Worm (Caenorhabditis elegans) whole organism, young adult: ENCODE measurements around the gene C01B9.4.
A peak's percentile ranks its signal among the peaks of the same experiment; 100 is the strongest.

Source experiments
- B0035.1 ChIP-seq: sonication (generic microtip); optimal IDR thresholded peaks from 2 replicates; lab custom pipeline; 2016; ENCODE audit warnings: missing genetic modification characterization, mild to moderate bottlenecking, missing compliant biosample characterization, missing genotype, missing genetic modification reagents
- B0336.3 ChIP-seq: fragments of 200-800 bp; sonication (Bioruptor generic); IDR thresholded peaks from 2 replicates; pipeline ENCODE4 v1.3.6; 2022; ENCODE audit warnings: missing genetic modification characterization, missing compliant biosample characterization
- D2030.7 ChIP-seq: fragments of 200-800 bp; sonication (Bioruptor generic); IDR thresholded peaks from 2 replicates; pipeline ENCODE4 v1.3.6; 2022; ENCODE audit warnings: missing genetic modification reagents, missing genetic modification characterization, missing compliant biosample characterization
- F22D6.2 ChIP-seq: sonication (generic microtip); optimal IDR thresholded peaks from 2 replicates; lab custom pipeline; 2016; ENCODE audit warnings: mild to moderate bottlenecking, missing genetic modification characterization, missing compliant biosample characterization
- F33H1.4 ChIP-seq: fragments of 200-800 bp; sonication (Bioruptor generic); IDR thresholded peaks from 2 replicates; pipeline ENCODE4 v1.3.6; 2022; ENCODE audit warnings: missing genetic modification reagents, missing genetic modification characterization, missing compliant biosample characterization
- F37B4.10 ChIP-seq: fragments of 200-800 bp; sonication (Bioruptor generic); IDR thresholded peaks from 2 replicates; pipeline ENCODE4 v1.3.6; 2022; ENCODE audit warnings: missing genetic modification characterization, missing compliant biosample characterization
- F49E8.2 ChIP-seq: sonication (generic microtip); optimal IDR thresholded peaks from 3 replicates; lab custom pipeline; 2017; ENCODE audit warnings: missing genetic modification characterization, mild to moderate bottlenecking, missing compliant biosample characterization, antibody characterized with exemption, moderate library complexity; ENCODE audit not compliant: insufficient read depth
- F57C9.4 ChIP-seq: sonication (generic microtip); optimal IDR thresholded peaks from 2 replicates; lab custom pipeline; 2017; ENCODE audit warnings: mild to moderate bottlenecking, missing genetic modification characterization, missing compliant biosample characterization
- K12H6.12 ChIP-seq: fragments of 200-800 bp; sonication (Bioruptor generic); optimal IDR thresholded peaks from 2 replicates; lab custom pipeline; 2018; ENCODE audit warnings: mild to moderate bottlenecking, missing genetic modification characterization, missing compliant biosample characterization
- Y53G8AR.9 ChIP-seq: fragments of 200-800 bp; sonication (Bioruptor generic); conservative IDR thresholded peaks from 2 replicates; pipeline ENCODE4 v1.3.6; 2022; ENCODE audit warnings: missing genetic modification reagents, missing genetic modification characterization, missing compliant biosample characterization
- Y79H2A.3 ChIP-seq: fragments of 200-800 bp; sonication (Bioruptor generic); conservative IDR thresholded peaks from 2 replicates; pipeline ENCODE4 v1.3.6; 2022; ENCODE audit warnings: missing genetic modification reagents, missing genetic modification characterization, missing compliant biosample characterization
- ama-1 ChIP-seq, 3 experiments: fragments of 150-350 bp in 1 of 3; sonication (generic microtip) in 2 of 3; optimal IDR thresholded peaks; 2 replicates each; lab custom pipeline; 2014 to 2018; ENCODE audit warnings: missing biosample characterization in 2 of 3, missing genetic modification characterization in 2 of 3, missing genetic modification reagents in 2 of 3
- aptf-3 ChIP-seq: fragments of 200-800 bp; sonication (Bioruptor generic); IDR thresholded peaks from 2 replicates; pipeline ENCODE4 v1.3.6; 2022; ENCODE audit warnings: missing genetic modification characterization, missing compliant biosample characterization
- athp-1 ChIP-seq: sonication (generic microtip); optimal IDR thresholded peaks from 2 replicates; lab custom pipeline; 2017; ENCODE audit warnings: mild to moderate bottlenecking, missing genetic modification characterization, missing compliant biosample characterization
- ceh-27 ChIP-seq: fragments of 200-800 bp; sonication (Bioruptor generic); optimal IDR thresholded peaks from 2 replicates; lab custom pipeline; 2018; ENCODE audit warnings: mild to moderate bottlenecking, missing genetic modification characterization, moderate library complexity, missing compliant biosample characterization
- ceh-79 ChIP-seq: sonication (generic microtip); optimal IDR thresholded peaks from 2 replicates; lab custom pipeline; 2017; ENCODE audit warnings: mild to moderate bottlenecking, missing genetic modification characterization, missing compliant biosample characterization
- ceh-91 ChIP-seq: fragments of 200-800 bp; sonication (Bioruptor generic); IDR thresholded peaks from 2 replicates; pipeline ENCODE4 v1.3.6; 2022; ENCODE audit warnings: missing genetic modification reagents, missing genetic modification characterization, missing compliant biosample characterization
- dpff-1 ChIP-seq: sonication (generic microtip); optimal IDR thresholded peaks from 2 replicates; lab custom pipeline; 2017; ENCODE audit warnings: mild to moderate bottlenecking, missing genetic modification characterization, missing compliant biosample characterization
- egl-44 ChIP-seq: fragments of 200-800 bp; sonication (Bioruptor generic); IDR thresholded peaks from 2 replicates; pipeline ENCODE4 v1.3.6; 2022; ENCODE audit warnings: missing genetic modification reagents, missing genetic modification characterization, missing compliant biosample characterization
- ets-4 ChIP-seq: fragments of 200-800 bp; sonication (Bioruptor generic); optimal IDR thresholded peaks from 2 replicates; lab custom pipeline; 2018; ENCODE audit warnings: mild to moderate bottlenecking, missing genetic modification characterization, missing compliant biosample characterization
- fkh-3 ChIP-seq: sonication (generic microtip); optimal IDR thresholded peaks from 2 replicates; lab custom pipeline; 2016; ENCODE audit warnings: mild to moderate bottlenecking, missing genetic modification characterization, missing compliant biosample characterization
- gei-17 ChIP-seq: fragments of 200-800 bp; sonication (Bioruptor generic); optimal IDR thresholded peaks from 2 replicates; lab custom pipeline; 2018; ENCODE audit warnings: mild to moderate bottlenecking, missing genetic modification characterization, missing compliant biosample characterization
- him-1 ChIP-seq: sonication (generic microtip); optimal IDR thresholded peaks from 2 replicates; lab custom pipeline; 2016; ENCODE audit warnings: missing genotype, missing genetic modification reagents, missing genetic modification characterization, missing compliant biosample characterization
- hlh-26 ChIP-seq: fragments of 200-800 bp; sonication (Bioruptor generic); conservative IDR thresholded peaks from 2 replicates; pipeline ENCODE4 v1.3.6; 2022; ENCODE audit warnings: missing genetic modification reagents, missing genetic modification characterization, missing compliant biosample characterization
- hmg-1.2 ChIP-seq: fragments of 200-800 bp; sonication (Bioruptor generic); IDR thresholded peaks from 2 replicates; pipeline ENCODE4 v1.3.6; 2022; ENCODE audit warnings: missing genetic modification reagents, missing genetic modification characterization, missing compliant biosample characterization
- hsf-1 ChIP-seq: fragments of 200-800 bp; sonication (Bioruptor generic); IDR thresholded peaks from 2 replicates; pipeline ENCODE4 v1.3.6; 2022; ENCODE audit warnings: missing genetic modification reagents, missing genetic modification characterization, missing compliant biosample characterization
- lin-35 ChIP-seq, 3 experiments: fragments of 150-350 bp in 2 of 3; sonication (generic microtip) in 1 of 3; optimal IDR thresholded peaks; 2 replicates each; lab custom pipeline; 2014 to 2018; ENCODE audit warnings: missing biosample characterization in 3 of 3, missing genetic modification characterization in 3 of 3, missing genetic modification reagents in 3 of 3
- lsy-27 ChIP-seq: sonication (generic microtip); optimal IDR thresholded peaks from 2 replicates; lab custom pipeline; 2017; ENCODE audit warnings: missing genetic modification characterization, mild to moderate bottlenecking, missing compliant biosample characterization, antibody characterized with exemption, missing genotype, borderline replicate concordance; ENCODE audit not compliant: insufficient read depth
- madf-10 ChIP-seq: sonication (generic microtip); optimal IDR thresholded peaks from 2 replicates; lab custom pipeline; 2016; ENCODE audit warnings: mild to moderate bottlenecking, missing genetic modification characterization, missing compliant biosample characterization
- madf-6 ChIP-seq: fragments of 200-800 bp; sonication (Bioruptor generic); IDR thresholded peaks from 2 replicates; pipeline ENCODE4 v1.3.6; 2022; ENCODE audit warnings: missing genetic modification reagents, missing genetic modification characterization, missing compliant biosample characterization
- mcd-1 ChIP-seq: fragments of 200-800 bp; sonication (Bioruptor generic); IDR thresholded peaks from 2 replicates; pipeline ENCODE4 v1.3.6; 2022; ENCODE audit warnings: missing genetic modification reagents, missing genetic modification characterization, missing compliant biosample characterization
- mel-28 ChIP-seq: sonication (generic microtip); optimal IDR thresholded peaks from 2 replicates; lab custom pipeline; 2016; ENCODE audit warnings: borderline replicate concordance, mild to moderate bottlenecking, missing genetic modification characterization, missing compliant biosample characterization
- mes-4 ChIP-seq: sonication (generic microtip); optimal IDR thresholded peaks from 2 replicates; lab custom pipeline; 2016; ENCODE audit warnings: missing genotype, missing genetic modification characterization, missing compliant biosample characterization
- nfya-2 ChIP-seq: fragments of 200-800 bp; sonication (Bioruptor generic); IDR thresholded peaks from 2 replicates; pipeline ENCODE4 v1.3.6; 2022; ENCODE audit warnings: missing genetic modification reagents, missing genetic modification characterization, missing compliant biosample characterization
- nhr-120 ChIP-seq: fragments of 200-800 bp; sonication (Bioruptor generic); IDR thresholded peaks from 2 replicates; pipeline ENCODE4 v1.3.6; 2022; ENCODE audit warnings: missing genetic modification characterization, missing compliant biosample characterization
- nhr-80 ChIP-seq: sonication (generic microtip); optimal IDR thresholded peaks from 2 replicates; lab custom pipeline; 2016; ENCODE audit warnings: missing genetic modification characterization, missing compliant biosample characterization
- pha-4 ChIP-seq: fragments of 150-350 bp; sonication (generic microtip); optimal IDR thresholded peaks from 2 replicates; lab custom pipeline; 2014; ENCODE audit warnings: missing biosample characterization, missing genetic modification reagents, missing genetic modification characterization
- snpc-1.1 ChIP-seq: sonication (generic microtip); optimal IDR thresholded peaks from 2 replicates; lab custom pipeline; 2017; ENCODE audit warnings: missing genetic modification characterization, mild to moderate bottlenecking, missing compliant biosample characterization, antibody characterized with exemption, moderate library complexity, missing genotype, missing genetic modification reagents; ENCODE audit not compliant: insufficient read depth
- sptf-2 ChIP-seq: fragments of 200-800 bp; sonication (Bioruptor generic); optimal IDR thresholded peaks from 2 replicates; lab custom pipeline; 2018; ENCODE audit warnings: mild to moderate bottlenecking, missing genetic modification characterization, missing compliant biosample characterization
- tbp1 ChIP-seq: fragments of 200-800 bp; sonication (Bioruptor generic); optimal IDR thresholded peaks from 2 replicates; lab custom pipeline; 2018; ENCODE audit warnings: mild to moderate bottlenecking, missing genetic modification characterization, missing compliant biosample characterization
- tlf-1 ChIP-seq: fragments of 200-800 bp; sonication (Bioruptor generic); optimal IDR thresholded peaks from 2 replicates; lab custom pipeline; 2018; ENCODE audit warnings: mild to moderate bottlenecking, missing genetic modification characterization, missing compliant biosample characterization
- unc-130 ChIP-seq: sonication (generic microtip); optimal IDR thresholded peaks from 2 replicates; lab custom pipeline; 2016; ENCODE audit warnings: missing genetic modification reagents, missing genetic modification characterization, missing compliant biosample characterization
- unc-62 ChIP-seq: fragments of 150-350 bp; optimal IDR thresholded peaks from 2 replicates; lab custom pipeline; 2014; ENCODE audit warnings: missing biosample characterization, missing genetic modification reagents, missing genetic modification characterization
- ztf-18 ChIP-seq: sonication (generic microtip); optimal IDR thresholded peaks from 2 replicates; lab custom pipeline; 2016; ENCODE audit warnings: missing genotype, mild to moderate bottlenecking, missing genetic modification characterization, missing compliant biosample characterization
- ztf-25 ChIP-seq: fragments of 200-800 bp; sonication (Bioruptor generic); IDR thresholded peaks from 2 replicates; pipeline ENCODE4 v1.3.6; 2022; ENCODE audit warnings: missing genetic modification reagents, missing genetic modification characterization, missing compliant biosample characterization
- ztf-28 ChIP-seq: fragments of 200-800 bp; sonication (Bioruptor generic); IDR thresholded peaks from 2 replicates; pipeline ENCODE4 v1.3.6; 2022; ENCODE audit warnings: missing genetic modification reagents, missing genetic modification characterization, missing compliant biosample characterization
- ztf-6 ChIP-seq: fragments of 200-800 bp; sonication (Bioruptor generic); IDR thresholded peaks from 2 replicates; pipeline ENCODE4 v1.3.6; 2022; ENCODE audit warnings: missing genetic modification reagents, missing genetic modification characterization, missing compliant biosample characterization

Gene C01B9.4

ce11 chrII:13723754-13724153 is 60.0 kb downstream of the C01B9.4 start (continued):
- TF ChIP-seq lin-35 (GFP tag; optimal IDR thresholded peaks at IDR 0.05; lab: Kevin White, UChicago) (no peak), dpff-1 (tag; lab: Kevin White, UChicago) (no peak), Y79H2A.3 (GFP tag; lab: Robert Waterston, UW) (no peak), ztf-28 (GFP tag; lab: Robert Waterston, UW) (0 out of 2 replicates have a peak, but pooled peaks have one; percentile 60), F57C9.4 (tag; lab: Kevin White, UChicago) (no peak), F33H1.4 (GFP tag; lab: Robert Waterston, UW) (0 out of 2 replicates have a peak, but pooled peaks have one; percentile 9), nfya-2 (GFP tag; lab: Robert Waterston, UW) (no peak), nhr-80 (tag; lab: Kevin White, UChicago) (no peak), hlh-26 (GFP tag; lab: Robert Waterston, UW) (no peak), ets-4 (GFP tag; lab: Kevin White, UChicago) (no peak), egl-44 (0 out of 2 replicates have a peak, but pooled peaks have one; percentile 54), hsf-1 (GFP tag; lab: Robert Waterston, UW) (0 out of 2 replicates have a peak, but pooled peaks have one; percentile 18), ceh-27 (GFP tag; lab: Kevin White, UChicago) (no peak), B0035.1 (no peak)
- TF ChIP-seq, all 124 proteins: peak for 17

ce11 chrII:13722763-13723162 is 61.0 kb downstream of the C01B9.4 start, which contains the start of gene Y54G9A.5:
Y54G9A.5 (plus strand) TSS chrII:13723007.
- TF ChIP-seq F49E8.2 (tag; lab: Kevin White, UChicago) (peak; percentile 86), sptf-2 (GFP tag; lab: Kevin White, UChicago) (no peak), ztf-6 (GFP tag; lab: Robert Waterston, UW) (no peak), gei-17 (GFP tag; lab: Kevin White, UChicago) (no peak), madf-6 (peak; percentile 76), D2030.7 (GFP tag; lab: Robert Waterston, UW) (peak; percentile 85), madf-10 (tag; lab: Kevin White, UChicago) (no peak), Y79H2A.3 (GFP tag; lab: Robert Waterston, UW) (no peak), K12H6.12 (no peak), fkh-3 (tag; lab: Kevin White, UChicago) (no peak), ceh-79 (tag; lab: Kevin White, UChicago) (no peak), aptf-3 (no peak), mcd-1 (GFP tag; lab: Robert Waterston, UW) (peak; percentile 76), him-1 (tag; lab: Kevin White, UChicago) (no peak), unc-62 (GFP tag; lab: Kevin White, UChicago) (no peak), hmg-1.2 (peak; percentile 31; the same call in 1 of the 2 replicates), tbp1 (GFP tag; lab: Kevin White, UChicago) (peak; percentile 18), ceh-91 (peak; percentile 73), ztf-18 (tag; lab: Kevin White, UChicago) (no peak), mes-4 (tag; lab: Kevin White, UChicago) (no peak), lsy-27 (tag; lab: Kevin White, UChicago) (no peak), athp-1 (tag; lab: Kevin White, UChicago) (no peak), B0336.3 (no peak), pha-4 (tag; lab: Kevin White, UChicago) (no peak), mel-28 (no peak), F37B4.10 (GFP tag; lab: Robert Waterston, UW) (no peak), egl-44 (no peak), nfya-2 (GFP tag; lab: Robert Waterston, UW) (no peak), F57C9.4 (tag; lab: Kevin White, UChicago) (no peak), ztf-25 (0 out of 2 replicates have a peak, but pooled peaks have one; percentile 46), snpc-1.1 (tag; lab: Kevin White, UChicago) (no peak), F22D6.2 (no peak), Y53G8AR.9 (no peak), ama-1 (optimal IDR thresholded peaks at IDR 0.05; lab: Kevin White, UChicago) (no peak), ama-1 (GFP tag; optimal IDR thresholded peaks at IDR 0.05; lab: Kevin White, UChicago) (no peak), nhr-120 (GFP tag; lab: Robert Waterston, UW) (no peak), unc-130 (no peak), tlf-1 (GFP tag; lab: Kevin White, UChicago) (peak; percentile 12)
